Fruit fly (Drosophila melanogaster) S2 (cell line): ENCODE data around the gene Hsp60B.

ENCODE experiments used
- CG8478 ChIP-seq: fragments of >200 bp; optimal IDR thresholded peaks from 2 replicates; lab custom pipeline; 2018
- CTCF ChIP-seq, 2 experiments: fragments of >200 bp; optimal IDR thresholded peaks; 2 replicates each; lab custom pipeline; 2018

DNA sequence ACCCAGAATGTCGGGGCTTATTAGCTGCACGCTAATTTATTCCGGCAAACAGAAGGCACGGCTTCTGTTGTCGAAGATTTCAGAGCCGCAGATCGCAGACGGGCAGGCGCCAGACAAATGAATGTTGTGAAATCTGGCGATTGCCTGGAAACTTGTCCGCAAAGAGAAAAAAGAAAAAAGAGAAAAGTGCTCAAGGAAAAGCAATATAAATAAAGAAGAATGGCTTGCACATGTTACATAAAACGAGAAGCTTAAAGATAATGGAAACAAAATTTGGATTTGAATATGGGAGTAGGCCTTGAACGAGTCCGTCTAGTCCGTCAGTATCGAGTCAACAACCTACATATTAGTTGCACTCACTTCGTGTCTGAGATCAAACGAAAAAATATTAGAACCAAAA is at the start of gene Hsp60B:
- TF ChIP-seq CTCF (optimal IDR thresholded peaks at IDR 0.05; lab: Kevin White, UChicago) (no peak), CG8478 (lab: Kevin White, UChicago) (no peak)
